Worm (Caenorhabditis elegans) whole organism, late embryonic: ENCODE data around the gene R09E10.6.

Experiments
- F13H6.1 ChIP-seq: sonication (generic microtip); optimal IDR thresholded peaks from 2 replicates; lab custom pipeline; 2016; ENCODE audit warnings: missing genetic modification characterization, missing compliant biosample characterization
- ama-1 ChIP-seq: fragments of 150-350 bp; optimal IDR thresholded peaks from 2 replicates; lab custom pipeline; 2014
- ceh-34 ChIP-seq: sonication (generic microtip); optimal IDR thresholded peaks from 2 replicates; lab custom pipeline; 2016; ENCODE audit warnings: mild to moderate bottlenecking, missing genetic modification characterization, missing compliant biosample characterization
- elt-4 ChIP-seq: sonication (generic microtip); optimal IDR thresholded peaks from 2 replicates; lab custom pipeline; 2016; ENCODE audit warnings: missing genetic modification characterization, missing compliant biosample characterization
- hlh-30 ChIP-seq: sonication (generic microtip); optimal IDR thresholded peaks from 2 replicates; lab custom pipeline; 2017; ENCODE audit warnings: antibody characterized with exemption, missing genetic modification characterization, missing compliant biosample characterization; ENCODE audit not compliant: insufficient read depth
- mec-3 ChIP-seq: sonication (generic microtip); optimal IDR thresholded peaks from 2 replicates; lab custom pipeline; 2016; ENCODE audit warnings: borderline replicate concordance, missing genetic modification characterization, missing compliant biosample characterization
- nfya-1 ChIP-seq: sonication (generic microtip); optimal IDR thresholded peaks from 2 replicates; lab custom pipeline; 2017; ENCODE audit warnings: missing genetic modification characterization, mild to moderate bottlenecking, missing compliant biosample characterization, antibody characterized with exemption, moderate library complexity
- sox-4 ChIP-seq: sonication (generic microtip); optimal IDR thresholded peaks from 2 replicates; lab custom pipeline; 2017; ENCODE audit warnings: mild to moderate bottlenecking, missing genetic modification characterization, inconsistent platforms, missing compliant biosample characterization
- tbx-2 ChIP-seq: sonication (generic microtip); optimal IDR thresholded peaks from 2 replicates; lab custom pipeline; 2016; ENCODE audit warnings: missing genetic modification characterization, missing compliant biosample characterization

- no peak for TF ChIP-seq nfya-1 (tag; lab: Kevin White, UChicago)
- no peak for TF ChIP-seq hlh-30 (tag; lab: Kevin White, UChicago)
- TF ChIP-seq ama-1 = no peak
- no peak for TF ChIP-seq sox-4 (tag; lab: Kevin White, UChicago)
- no peak for TF ChIP-seq F13H6.1 (tag; lab: Kevin White, UChicago)
- TF ChIP-seq mec-3 (tag; lab: Kevin White, UChicago) = no peak
- TF ChIP-seq ceh-34 (tag; lab: Kevin White, UChicago) = no peak
- TF ChIP-seq tbx-2 (tag; lab: Kevin White, UChicago) = no peak
- no peak for TF ChIP-seq elt-4
Observed at ce11 chrIV:10269137-10269933, 24.6 kb downstream of the R09E10.6 start, which contains the start of the genes nspd-7 and Y43C5A.2.
